Fruit fly (Drosophila melanogaster): ENCODE results near the gene MTA1-like.

Gene MTA1-like

dm6 chr3R:5620387-5620956 is 28.1 kb downstream of the MTA1-like start (continued):
- peak; percentile 15 for TF ChIP-seq fd85E (GFP tag; optimal IDR thresholded peaks at IDR 0.05)
- peak; percentile 48 for TF ChIP-seq spab (GFP tag; optimal IDR thresholded peaks at IDR 0.05)
- peak; percentile 49 for TF ChIP-seq CG10669 (GFP tag; optimal IDR thresholded peaks at IDR 0.05)
- peak; percentile 59 for TF ChIP-seq CG8319 (GFP tag; optimal IDR thresholded peaks at IDR 0.05)
- TF ChIP-seq CG6792 (GFP tag; optimal IDR thresholded peaks at IDR 0.05), result peak; percentile 55
- TF ChIP-seq dsx (GFP tag; optimal IDR thresholded peaks at IDR 0.05; ENCODE audit: poor library complexity, severe bottlenecking), result no peak
- peak; percentile 61 for TF ChIP-seq Hr39 (GFP tag; optimal IDR thresholded peaks at IDR 0.05)
- TF ChIP-seq Eip78C (GFP tag), result peak; percentile 92

DNA sequence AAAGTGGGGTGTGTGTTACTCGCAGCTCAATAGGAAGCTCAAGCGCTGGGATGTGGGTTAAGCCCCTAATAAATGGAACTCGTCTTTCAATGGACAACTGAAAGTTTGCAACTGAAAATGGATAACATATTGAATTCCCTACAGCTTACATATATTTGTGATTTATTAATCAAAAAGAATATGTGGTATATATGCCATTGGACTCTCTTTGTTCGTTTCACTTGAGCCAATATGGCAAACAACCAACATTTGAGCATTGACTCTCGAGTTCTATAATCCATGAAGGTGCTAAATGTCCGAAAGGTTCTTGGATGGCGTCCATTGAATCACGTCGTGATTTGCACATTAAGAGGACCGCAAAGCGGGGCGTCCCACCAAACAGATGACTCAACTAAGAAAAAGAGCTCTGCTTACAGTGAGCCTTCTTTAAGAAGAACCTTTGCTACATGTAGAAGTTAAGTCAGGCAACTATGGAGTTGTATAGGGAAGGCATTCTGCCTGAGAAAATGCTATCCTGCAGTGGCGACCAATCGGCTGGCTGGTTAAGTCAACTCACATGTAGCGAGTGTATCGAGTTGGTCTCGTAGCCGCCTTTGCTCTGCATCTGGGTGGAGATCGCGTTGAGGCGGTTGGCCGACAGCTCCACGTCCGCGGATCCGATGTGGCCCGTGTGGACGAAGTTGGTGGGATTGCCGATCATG is 30.5 kb downstream of the MTA1-like start:
- TF ChIP-seq svp (GFP tag), result peak; percentile 66
- peak; percentile 74 for TF ChIP-seq Sox14 (GFP tag; optimal IDR thresholded peaks at IDR 0.05)
- peak; percentile 2 for TF ChIP-seq dsx (GFP tag; optimal IDR thresholded peaks at IDR 0.05; ENCODE audit: poor library complexity, severe bottlenecking)
- TF ChIP-seq fd59A (GFP tag; optimal IDR thresholded peaks at IDR 0.05), result no peak
- peak; percentile 40 for TF ChIP-seq lz (GFP tag; optimal IDR thresholded peaks at IDR 0.05)
- TF ChIP-seq Hr38 (GFP tag; optimal IDR thresholded peaks at IDR 0.05), result no peak
- peak; percentile 49 for TF ChIP-seq OdsH (GFP tag; optimal IDR thresholded peaks at IDR 0.05)
- peak; percentile 45 for TF ChIP-seq acj6 (GFP tag; optimal IDR thresholded peaks at IDR 0.05)
- TF ChIP-seq CG8319 (GFP tag; optimal IDR thresholded peaks at IDR 0.05), result no peak
- TF ChIP-seq salr (GFP tag; optimal IDR thresholded peaks at IDR 0.05), result no peak
- TF ChIP-seq Blimp-1 (GFP tag; optimal IDR thresholded peaks at IDR 0.05), result no peak
- peak; percentile 59; the same call in 2 of the 3 replicates for TF ChIP-seq CG8119 (GFP tag; IDR thresholded peaks at IDR 0.05)
- TF ChIP-seq fkh (GFP tag; optimal IDR thresholded peaks at IDR 0.05), result no peak
- TF ChIP-seq CG10631 (GFP tag; optimal IDR thresholded peaks at IDR 0.05), result no peak
- TF ChIP-seq CG31627 (GFP tag; optimal IDR thresholded peaks at IDR 0.05), result peak; percentile 47
- no peak for TF ChIP-seq CG4318 (GFP tag; optimal IDR thresholded peaks at IDR 0.05)
- TF ChIP-seq CG6276 (GFP tag; optimal IDR thresholded peaks at IDR 0.05), result peak; percentile 34
- no peak for TF ChIP-seq ss (GFP tag; optimal IDR thresholded peaks at IDR 0.05)
- TF ChIP-seq CG1621 (tag; optimal IDR thresholded peaks at IDR 0.05), result peak; percentile 19
- peak; percentile 23 for TF ChIP-seq CG8632 (GFP tag; optimal IDR thresholded peaks at IDR 0.05)
- TF ChIP-seq CG11762 (GFP tag; optimal IDR thresholded peaks at IDR 0.05; ENCODE audit: insufficient read depth), result no peak
- TF ChIP-seq CG9139 (GFP tag; optimal IDR thresholded peaks at IDR 0.05), result no peak
- peak; percentile 72 for TF ChIP-seq CG6163 (GFP tag; IDR thresholded peaks at IDR 0.05)
- peak; percentile 15 for TF ChIP-seq Sox15 (GFP tag; optimal IDR thresholded peaks at IDR 0.05)
- peak; percentile 55; the same call in 1 of the 3 replicates for TF ChIP-seq eg (GFP tag; IDR thresholded peaks at IDR 0.05)
- TF ChIP-seq CG6808 (GFP tag; optimal IDR thresholded peaks at IDR 0.05), result no peak
- peak; percentile 25 for TF ChIP-seq CG10669 (GFP tag; optimal IDR thresholded peaks at IDR 0.05)
- peak; percentile 27 for TF ChIP-seq net (GFP tag; optimal IDR thresholded peaks at IDR 0.05)
- TF ChIP-seq Met (GFP tag; optimal IDR thresholded peaks at IDR 0.05), result peak; percentile 52
- peak; percentile 64 for TF ChIP-seq Hr4 (GFP tag; optimal IDR thresholded peaks at IDR 0.05)
- no peak for TF ChIP-seq CG16779 (tag; optimal IDR thresholded peaks at IDR 0.05)
- no peak for TF ChIP-seq Sox102F (GFP tag; optimal IDR thresholded peaks at IDR 0.05)
- no peak for TF ChIP-seq CG11294 (GFP tag; IDR thresholded peaks at IDR 0.05)
- TF ChIP-seq CG32006 (GFP tag; optimal IDR thresholded peaks at IDR 0.05), result peak; percentile 68
- peak; percentile 18 for TF ChIP-seq achi (GFP tag; optimal IDR thresholded peaks at IDR 0.05)
- peak; percentile 51 for TF ChIP-seq pdm3 (GFP tag; optimal IDR thresholded peaks at IDR 0.05)
- TF ChIP-seq Gug (GFP tag; IDR thresholded peaks at IDR 0.05), result no peak
- TF ChIP-seq CG3032 (tag; optimal IDR thresholded peaks at IDR 0.05), result peak; percentile 17
- TF ChIP-seq Eip78C (GFP tag), result peak; percentile 76
- peak; percentile 24 for TF ChIP-seq CG6792 (GFP tag; optimal IDR thresholded peaks at IDR 0.05)
- peak; percentile 18 for TF ChIP-seq CG34406 (GFP tag; optimal IDR thresholded peaks at IDR 0.05)
- peak; percentile 57 for TF ChIP-seq CG3919 (GFP tag; optimal IDR thresholded peaks at IDR 0.05)
- TF ChIP-seq dac (GFP tag; optimal IDR thresholded peaks at IDR 0.05), result peak; percentile 22
- TF ChIP-seq fd85E (GFP tag; optimal IDR thresholded peaks at IDR 0.05), result no peak
- peak; percentile 57 for TF ChIP-seq CG15336 (GFP tag; IDR thresholded peaks at IDR 0.05)

Data from whole organism, prepupa.